Worm (Caenorhabditis elegans) whole organism, midembryonic: Measurements from ENCODE around the gene C08F11.1.

Source experiments
- flt-1 ChIP-seq: fragments of 200-800 bp; sonication (Bioruptor generic); IDR thresholded peaks from 2 replicates; pipeline ENCODE4 v1.3.6; 2022; ENCODE audit warnings: missing genetic modification characterization, missing compliant biosample characterization
- ztf-29 ChIP-seq: fragments of 200-800 bp; sonication (Bioruptor generic); IDR thresholded peaks from 2 replicates; pipeline ENCODE4 v1.3.6; 2022; ENCODE audit warnings: missing genetic modification reagents, missing genetic modification characterization, missing compliant biosample characterization

- no peak for TF ChIP-seq ztf-29 (GFP tag; lab: Robert Waterston, UW)
- no peak for TF ChIP-seq flt-1 (GFP tag; lab: Robert Waterston, UW)
Observed at ce11 chrIV:13574733-13575132, 48.9 kb upstream of the C08F11.1 start, which contains the start of gene srd-10.
